Worm (Caenorhabditis elegans) whole organism, L2 larva: ENCODE data around the gene phat-5.

Source experiments
- F13H6.1 ChIP-seq: sonication (generic microtip); optimal IDR thresholded peaks from 2 replicates; lab custom pipeline; 2016; ENCODE audit warnings: missing genetic modification characterization, missing compliant biosample characterization
- R02D3.7 ChIP-seq: fragments of 150-350 bp; optimal IDR thresholded peaks from 2 replicates; lab custom pipeline; 2014; ENCODE audit warnings: missing biosample characterization, missing genetic modification characterization
- egl-27 ChIP-seq: sonication (generic microtip); optimal IDR thresholded peaks from 3 replicates; lab custom pipeline; 2017; ENCODE audit warnings: missing biosample characterization, missing genetic modification reagents, missing genetic modification characterization
- gmeb-1 ChIP-seq: fragments of 150-350 bp; optimal IDR thresholded peaks from 2 replicates; lab custom pipeline; 2014; ENCODE audit warnings: missing biosample characterization, missing genetic modification characterization
- mdl-1 ChIP-seq, 2 experiments: fragments of 150-350 bp in 1 of 2; sonication (generic microtip) in 1 of 2; optimal IDR thresholded peaks; 2 replicates each; lab custom pipeline; 2017; ENCODE audit warnings: missing biosample characterization in 2 of 2, missing genetic modification characterization in 2 of 2
- nhr-237 ChIP-seq: fragments of 150-350 bp; optimal IDR thresholded peaks from 2 replicates; lab custom pipeline; 2014; ENCODE audit warnings: missing biosample characterization, missing genetic modification characterization
- nhr-6 ChIP-seq: fragments of 150-350 bp; optimal IDR thresholded peaks from 2 replicates; lab custom pipeline; 2014; ENCODE audit warnings: missing biosample characterization, missing genetic modification characterization
- nhr-77 ChIP-seq: fragments of 150-350 bp; optimal IDR thresholded peaks from 2 replicates; lab custom pipeline; 2014; ENCODE audit warnings: missing biosample characterization, missing genetic modification characterization
- skn-1 ChIP-seq: sonication (generic microtip); optimal IDR thresholded peaks from 2 replicates; lab custom pipeline; 2017; ENCODE audit warnings: missing biosample characterization, missing genetic modification characterization
- snpc-4 ChIP-seq: fragments of 150-350 bp; optimal IDR thresholded peaks from 2 replicates; lab custom pipeline; 2014; ENCODE audit warnings: missing biosample characterization, missing genetic modification characterization
- unc-39 ChIP-seq: fragments of 150-350 bp; optimal IDR thresholded peaks from 2 replicates; lab custom pipeline; 2014; ENCODE audit warnings: missing biosample characterization, missing genetic modification characterization
- unc-55 ChIP-seq: fragments of 150-350 bp; sonication (generic microtip); optimal IDR thresholded peaks from 3 replicates; lab custom pipeline; 2014; ENCODE audit warnings: missing biosample characterization, missing genetic modification reagents, missing genetic modification characterization

DNA sequence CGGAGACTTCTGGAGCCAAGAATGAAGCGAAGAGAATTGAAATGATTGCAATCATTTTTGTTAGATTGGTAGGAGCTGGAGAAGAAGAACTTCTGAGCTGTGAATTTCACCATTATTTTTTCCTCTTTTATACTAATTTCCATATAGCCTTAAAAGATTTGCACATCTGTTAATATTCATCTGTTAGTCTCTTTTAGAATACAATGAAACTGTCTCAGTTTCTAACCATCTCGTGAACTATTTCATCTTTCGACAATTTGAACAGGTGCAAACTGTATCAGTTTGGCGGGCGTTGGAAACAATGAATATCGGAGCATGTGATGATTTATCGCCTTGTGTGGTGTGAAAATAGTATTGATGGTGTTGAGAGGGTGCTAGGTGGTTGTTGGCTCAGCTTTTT lies at the start of gene phat-5:
- TF ChIP-seq nhr-6 (tag; lab: Kevin White, UChicago) = no peak
- no peak for TF ChIP-seq unc-55 (GFP tag; lab: Kevin White, UChicago)
- TF ChIP-seq R02D3.7 = no peak
- no peak for TF ChIP-seq nhr-237 (tag; lab: Kevin White, UChicago)
- no peak for TF ChIP-seq snpc-4 (tag; lab: Kevin White, UChicago)
- no peak for TF ChIP-seq gmeb-1 (tag; lab: Kevin White, UChicago)
- TF ChIP-seq F13H6.1 (tag; lab: Kevin White, UChicago) = no peak
- TF ChIP-seq skn-1 (tag; lab: Kevin White, UChicago) = no peak
- TF ChIP-seq unc-39 (tag; lab: Kevin White, UChicago) = no peak
- no peak for TF ChIP-seq nhr-77 (tag; lab: Kevin White, UChicago)
- no peak for TF ChIP-seq mdl-1 (tag; optimal IDR thresholded peaks at IDR 0.05; lab: Kevin White, UChicago)
- TF ChIP-seq egl-27 (tag; lab: Kevin White, UChicago) = no peak
